Fruit fly (Drosophila melanogaster) whole organism, embryonic: ENCODE results near the gene MFS9.

Source experiments
- CG10366 ChIP-seq: fragments of 200-800 bp; sonication (Bioruptor generic); IDR thresholded peaks from 2 replicates; pipeline ENCODE4 v1.3.6; 2022; ENCODE audit warnings: missing biosample characterization, missing genetic modification characterization
- CG11085 ChIP-seq: fragments of 200-800 bp; sonication (Bioruptor generic); IDR thresholded peaks from 2 replicates; pipeline ENCODE4 v1.3.6; 2022; ENCODE audit warnings: missing biosample characterization, missing genetic modification characterization
- CG11093 ChIP-seq: fragments of 200-800 bp; sonication (Bioruptor generic); IDR thresholded peaks from 3 replicates; pipeline ENCODE4 v1.3.6; 2022; ENCODE audit warnings: missing biosample characterization, missing genetic modification characterization
- CG11696 ChIP-seq: fragments of 200-800 bp; sonication (Bioruptor generic); IDR thresholded peaks from 2 replicates; pipeline ENCODE4 v1.3.6; 2022; ENCODE audit warnings: missing biosample characterization, missing genetic modification characterization
- CG15011 ChIP-seq: fragments of 200-800 bp; sonication (Bioruptor generic); optimal IDR thresholded peaks from 3 replicates; lab custom pipeline; 2018; ENCODE audit warnings: missing biosample characterization, mild to moderate bottlenecking, missing genetic modification characterization
- CG15479 ChIP-seq: fragments of 200-800 bp; sonication (Bioruptor generic); optimal IDR thresholded peaks from 3 replicates; lab custom pipeline; 2019; ENCODE audit warnings: missing biosample characterization, mild to moderate bottlenecking, missing genetic modification characterization, moderate library complexity
- CG15601 ChIP-seq: fragments of 200-800 bp; sonication (Bioruptor generic); optimal IDR thresholded peaks from 3 replicates; lab custom pipeline; 2019; ENCODE audit warnings: missing biosample characterization, mild to moderate bottlenecking, missing genetic modification characterization, moderate library complexity
- CG17328 ChIP-seq: fragments of 200-800 bp; sonication (Bioruptor generic); IDR thresholded peaks from 2 replicates; pipeline ENCODE4 v1.3.6; 2022; ENCODE audit warnings: missing biosample characterization, missing genetic modification characterization
- CG17912 ChIP-seq: fragments of 200-800 bp; sonication (Bioruptor generic); optimal IDR thresholded peaks from 2 replicates; lab custom pipeline; 2018; ENCODE audit warnings: missing biosample characterization, mild to moderate bottlenecking, missing genetic modification characterization
- CG18476 ChIP-seq: fragments of 200-800 bp; sonication (Bioruptor generic); optimal IDR thresholded peaks from 2 replicates; lab custom pipeline; 2016; ENCODE audit warnings: missing biosample characterization, mild to moderate bottlenecking, missing genetic modification characterization
- CG2116 ChIP-seq: fragments of 200-800 bp; sonication (Bioruptor generic); optimal IDR thresholded peaks from 3 replicates; lab custom pipeline; 2018; ENCODE audit warnings: missing biosample characterization, mild to moderate bottlenecking, missing genetic modification characterization
- CG2120 ChIP-seq: fragments of 200-800 bp; sonication (Bioruptor generic); optimal IDR thresholded peaks from 3 replicates; lab custom pipeline; 2016; ENCODE audit warnings: missing biosample characterization, missing genetic modification characterization
- CG34422 ChIP-seq: fragments of 200-800 bp; sonication (Bioruptor generic); IDR thresholded peaks from 3 replicates; pipeline ENCODE4 v1.3.6; 2022; ENCODE audit warnings: missing biosample characterization, missing genetic modification characterization
- CG3995 ChIP-seq: fragments of 200-800 bp; sonication (Bioruptor generic); optimal IDR thresholded peaks from 3 replicates; lab custom pipeline; 2016; ENCODE audit warnings: missing biosample characterization, missing genetic modification characterization
- CG4404 ChIP-seq: fragments of 200-800 bp; sonication (Bioruptor generic); IDR thresholded peaks from 2 replicates; pipeline ENCODE4 v1.3.6; 2022; ENCODE audit warnings: missing biosample characterization, missing genetic modification characterization
- CG6175 ChIP-seq: fragments of 200-800 bp; sonication (Bioruptor generic); IDR thresholded peaks from 3 replicates; pipeline ENCODE4 v1.3.6; 2022; ENCODE audit warnings: missing biosample characterization, missing genetic modification characterization
- CG6813 ChIP-seq: fragments of 200-800 bp; sonication (Bioruptor generic); optimal IDR thresholded peaks from 2 replicates; lab custom pipeline; 2017; ENCODE audit warnings: missing biosample characterization, missing genetic modification characterization, mild to moderate bottlenecking, moderate library complexity, missing genetic modification reagents
- CG7928 ChIP-seq: fragments of 200-800 bp; sonication (Bioruptor generic); optimal IDR thresholded peaks from 2 replicates; lab custom pipeline; 2017; ENCODE audit warnings: missing biosample characterization, mild to moderate bottlenecking, missing genetic modification characterization
- CG9609 ChIP-seq: fragments of 200-800 bp; sonication (Bioruptor generic); optimal IDR thresholded peaks from 3 replicates; lab custom pipeline; 2016; ENCODE audit warnings: missing biosample characterization, missing genetic modification characterization
- D ChIP-seq, 2 experiments: fragments of 200-800 bp in 1 of 2; fragments of >200 bp in 1 of 2; sonication (Bioruptor generic) in 1 of 2; optimal IDR thresholded peaks; 2 replicates in 1 of 2; 3 replicates in 1 of 2; lab custom pipeline; 2017; ENCODE audit warnings: mild to moderate bottlenecking in 1 of 2, missing biosample characterization in 1 of 2, missing genetic modification characterization in 1 of 2, missing genetic modification reagents in 1 of 2
- Dfd ChIP-seq, 2 experiments: fragments of >200 bp; optimal IDR thresholded peaks; 2 replicates each; lab custom pipeline; 2017; ENCODE audit warnings: missing biosample characterization in 2 of 2, missing genetic modification characterization in 2 of 2
- Dip2 ChIP-seq: fragments of 200-800 bp; sonication (Bioruptor generic); IDR thresholded peaks from 2 replicates; pipeline ENCODE4 v1.3.6; 2022; ENCODE audit warnings: missing biosample characterization, missing genetic modification characterization
- Doc3 ChIP-seq: fragments of 200-800 bp; sonication (Bioruptor generic); IDR thresholded peaks from 3 replicates; pipeline ENCODE4 v1.3.6; 2022; ENCODE audit warnings: missing biosample characterization, missing genetic modification characterization; ENCODE audit not compliant: partially characterized antibody
- ERR ChIP-seq: fragments of 200-800 bp; sonication (Bioruptor generic); optimal IDR thresholded peaks from 2 replicates; lab custom pipeline; 2016; ENCODE audit warnings: missing biosample characterization, missing genetic modification characterization
- H2.0 ChIP-seq: fragments of 200-800 bp; sonication (Bioruptor generic); IDR thresholded peaks from 2 replicates; pipeline ENCODE4 v1.3.6; 2022; ENCODE audit warnings: missing biosample characterization, missing genetic modification characterization
- HHEX ChIP-seq: fragments of 200-800 bp; sonication (Bioruptor generic); optimal IDR thresholded peaks from 3 replicates; lab custom pipeline; 2017; ENCODE audit warnings: missing biosample characterization, mild to moderate bottlenecking, missing genetic modification characterization, missing genetic modification reagents
- Hr3 ChIP-seq: fragments of 200-800 bp; sonication (Bioruptor generic); optimal IDR thresholded peaks from 3 replicates; lab custom pipeline; 2016; ENCODE audit warnings: missing biosample characterization, missing genetic modification characterization
- Jarid2 ChIP-seq: fragments of 200-800 bp; sonication (Bioruptor generic); optimal IDR thresholded peaks from 3 replicates; lab custom pipeline; 2017; ENCODE audit warnings: mild to moderate bottlenecking, missing biosample characterization, missing genetic modification reagents, missing genetic modification characterization
- Opbp ChIP-seq: fragments of 200-800 bp; sonication (Bioruptor generic); IDR thresholded peaks from 3 replicates; pipeline ENCODE4 v1.3.6; 2022; ENCODE audit warnings: missing biosample characterization, missing genetic modification characterization; ENCODE audit not compliant: partially characterized antibody
- Rx ChIP-seq: fragments of 200-800 bp; sonication (Bioruptor generic); IDR thresholded peaks from 2 replicates; pipeline ENCODE4 v1.3.6; 2022; ENCODE audit warnings: missing biosample characterization, missing genetic modification characterization
- Trl ChIP-seq, 3 experiments: fragments of >200 bp in 2 of 3; fragments of 200-800 bp in 1 of 3; sonication (Bioruptor generic) in 1 of 3; optimal IDR thresholded peaks; 2 replicates in 1 of 3; 3 replicates in 2 of 3; lab custom pipeline; 2016 to 2017; ENCODE audit warnings: missing biosample characterization in 1 of 3, missing genetic modification characterization in 1 of 3
- ato ChIP-seq: fragments of 200-800 bp; sonication (Bioruptor generic); IDR thresholded peaks from 2 replicates; pipeline ENCODE4 v1.3.6; 2022; ENCODE audit warnings: missing biosample characterization, missing genetic modification characterization; ENCODE audit not compliant: partially characterized antibody
- ci ChIP-seq: fragments of 200-800 bp; sonication (Bioruptor generic); IDR thresholded peaks from 3 replicates; pipeline ENCODE4 v1.3.6; 2022; ENCODE audit warnings: missing biosample characterization, missing genetic modification characterization
- fd3F ChIP-seq: fragments of 200-800 bp; sonication (Bioruptor generic); optimal IDR thresholded peaks from 2 replicates; lab custom pipeline; 2018; ENCODE audit warnings: missing biosample characterization, mild to moderate bottlenecking, missing genetic modification characterization, moderate library complexity
- grau ChIP-seq: fragments of 200-800 bp; optimal IDR thresholded peaks from 3 replicates; lab custom pipeline; 2019; ENCODE audit warnings: missing biosample characterization, mild to moderate bottlenecking, missing genetic modification characterization, moderate library complexity
- h ChIP-seq: fragments of >200 bp; optimal IDR thresholded peaks from 2 replicates; lab custom pipeline; 2017
- klu ChIP-seq: fragments of 200-800 bp; sonication (Bioruptor generic); IDR thresholded peaks from 2 replicates; pipeline ENCODE4 v1.3.6; 2022; ENCODE audit warnings: missing biosample characterization, missing genetic modification characterization
- knrl ChIP-seq: fragments of 200-800 bp; sonication (Bioruptor generic); IDR thresholded peaks from 3 replicates; pipeline ENCODE4 v1.3.6; 2022; ENCODE audit warnings: missing biosample characterization, missing genetic modification characterization; ENCODE audit not compliant: partially characterized antibody
- lola ChIP-seq, 3 experiments: fragments of >200 bp in 2 of 3; fragments of 200-800 bp in 1 of 3; sonication (Bioruptor generic) in 1 of 3; optimal IDR thresholded peaks; 2 replicates each; lab custom pipeline; 2017 to 2019; ENCODE audit warnings: missing biosample characterization in 3 of 3, missing genetic modification characterization in 3 of 3, mild to moderate bottlenecking in 1 of 3, moderate library complexity in 1 of 3
- mam ChIP-seq: fragments of 200-800 bp; sonication (Bioruptor generic); optimal IDR thresholded peaks from 3 replicates; lab custom pipeline; 2016; ENCODE audit warnings: missing biosample characterization, missing genetic modification characterization
- p53 ChIP-seq: fragments of 200-800 bp; sonication (Bioruptor generic); optimal IDR thresholded peaks from 2 replicates; lab custom pipeline; 2016; ENCODE audit warnings: missing biosample characterization, missing genetic modification characterization
- pzg ChIP-seq: fragments of 200-800 bp; sonication (Bioruptor generic); optimal IDR thresholded peaks from 3 replicates; lab custom pipeline; 2018; ENCODE audit warnings: missing biosample characterization, mild to moderate bottlenecking, missing genetic modification characterization, moderate library complexity
- sd ChIP-seq: fragments of 200-800 bp; sonication (Bioruptor generic); optimal IDR thresholded peaks from 3 replicates; lab custom pipeline; 2018; ENCODE audit warnings: missing biosample characterization, mild to moderate bottlenecking, missing genetic modification characterization, moderate library complexity
- shn ChIP-seq: fragments of 200-800 bp; sonication (Bioruptor generic); optimal IDR thresholded peaks from 3 replicates; lab custom pipeline; 2016; ENCODE audit warnings: missing biosample characterization, missing genetic modification characterization
- sima ChIP-seq: fragments of 200-800 bp; sonication (Bioruptor generic); optimal IDR thresholded peaks from 2 replicates; lab custom pipeline; 2016; ENCODE audit warnings: missing biosample characterization, missing genetic modification characterization
- stc ChIP-seq: fragments of 200-800 bp; sonication (Bioruptor generic); IDR thresholded peaks from 2 replicates; pipeline ENCODE4 v1.3.6; 2022; ENCODE audit warnings: missing biosample characterization, missing genetic modification characterization
- sug ChIP-seq: fragments of 200-800 bp; optimal IDR thresholded peaks from 2 replicates; lab custom pipeline; 2019; ENCODE audit warnings: missing biosample characterization, mild to moderate bottlenecking, missing genetic modification characterization, moderate library complexity
- toy ChIP-seq: fragments of 200-800 bp; sonication (Bioruptor generic); IDR thresholded peaks from 2 replicates; pipeline ENCODE4 v1.3.6; 2022; ENCODE audit warnings: missing biosample characterization, missing genetic modification characterization
- tup ChIP-seq: fragments of 200-800 bp; sonication (Bioruptor generic); optimal IDR thresholded peaks from 2 replicates; lab custom pipeline; 2016; ENCODE audit warnings: missing biosample characterization, mild to moderate bottlenecking, missing genetic modification characterization, moderate library complexity
- twi ChIP-seq: fragments of 200-800 bp; optimal IDR thresholded peaks from 2 replicates; lab custom pipeline; 2019; ENCODE audit warnings: missing biosample characterization, mild to moderate bottlenecking, missing genetic modification characterization, moderate library complexity

Gene MFS9

DNA sequence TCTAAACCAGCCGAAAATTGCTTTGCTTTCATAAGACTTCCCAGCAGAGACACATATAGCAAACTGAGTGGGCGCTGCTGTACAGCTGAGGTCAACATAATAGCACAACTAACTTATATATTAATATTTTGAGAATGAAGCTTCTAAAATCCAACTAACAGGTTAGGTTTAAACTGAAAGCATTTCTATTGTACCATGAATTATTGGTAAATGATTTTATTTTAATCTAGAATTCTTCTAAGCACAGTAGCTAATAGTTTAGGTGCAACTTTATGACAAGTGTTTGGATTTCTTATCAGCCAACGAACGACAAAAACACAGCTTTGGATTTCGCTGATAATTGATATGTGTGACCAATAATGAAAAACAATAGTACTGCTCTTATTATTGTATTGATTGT lies 42.8 kb upstream of the MFS9 start (continued):
- TF ChIP-seq grau (tag; lab: Kevin White, UChicago) (peak; percentile 36), knrl (no peak), mam (GFP tag; lab: Kevin White, UChicago) (peak; percentile 61), Hr3 (no peak), Opbp (no peak), CG17912 (no peak), CG2120 (GFP tag; lab: Kevin White, UChicago) (no peak), Dip2 (GFP tag; lab: Robert Waterston, UW) (no peak), ERR (GFP tag; lab: Kevin White, UChicago) (no peak), Dfd (GFP tag; optimal IDR thresholded peaks at IDR 0.05; lab: Kevin White, UChicago) (no peak), CG6813 (GFP tag; lab: Kevin White, UChicago) (peak; percentile 23), sima (GFP tag; lab: Kevin White, UChicago) (no peak), tup (GFP tag; lab: Kevin White, UChicago) (peak; percentile 11), CG11085 (no peak), fd3F (GFP tag; lab: Kevin White, UChicago) (no peak), CG2116 (no peak), HHEX (GFP tag; lab: Kevin White, UChicago) (peak; percentile 54), stc (peak; percentile 77), Doc3 (GFP tag; lab: Robert Waterston, UW) (no peak), h (lab: Kevin White, UChicago) (no peak), sd (no peak), Jarid2 (GFP tag; lab: Kevin White, UChicago) (no peak), ato (GFP tag; lab: Robert Waterston, UW) (no peak), CG4404 (GFP tag; lab: Robert Waterston, UW) (no peak), CG11093 (GFP tag; lab: Robert Waterston, UW) (peak; percentile 38; the same call in 1 of the 3 replicates), klu (peak; percentile 34; the same call in 1 of the 2 replicates), CG11696 (GFP tag; lab: Robert Waterston, UW) (peak; percentile 95), Rx (GFP tag; lab: Robert Waterston, UW) (no peak), CG6175 (GFP tag; lab: Robert Waterston, UW) (no peak), CG15011 (no peak), twi (tag; lab: Kevin White, UChicago) (no peak), CG3995 (GFP tag; lab: Kevin White, UChicago) (no peak), CG7928 (GFP tag; lab: Kevin White, UChicago) (no peak), D (optimal IDR thresholded peaks at IDR 0.05; lab: Kevin White, UChicago) (no peak), D (GFP tag; optimal IDR thresholded peaks at IDR 0.05; lab: Kevin White, UChicago) (peak; percentile 40), sug (peak; percentile 85), CG15601 (tag; lab: Kevin White, UChicago) (no peak), CG15479 (GFP tag; lab: Kevin White, UChicago) (no peak), p53 (no peak), ci (GFP tag; lab: Robert Waterston, UW) (no peak), CG17328 (GFP tag; lab: Robert Waterston, UW) (no peak), toy (GFP tag; lab: Robert Waterston, UW) (peak; percentile 40; the same call in 1 of the 2 replicates), shn (GFP tag; lab: Kevin White, UChicago) (no peak), pzg (GFP tag; lab: Kevin White, UChicago) (no peak), CG10366 (GFP tag; lab: Robert Waterston, UW) (no peak), CG9609 (GFP tag; lab: Kevin White, UChicago) (no peak), Trl (optimal IDR thresholded peaks at IDR 0.05; lab: Kevin White, UChicago) (no peak), Trl (GFP tag; optimal IDR thresholded peaks at IDR 0.05; lab: Kevin White, UChicago) (peak; percentile 16), CG34422 (GFP tag; lab: Robert Waterston, UW) (0 out of 3 replicates have a peak, but pooled peaks have one; percentile 56), H2.0 (GFP tag; lab: Robert Waterston, UW) (no peak), CG18476 (GFP tag; lab: Kevin White, UChicago) (peak; percentile 5), lola (GFP tag; optimal IDR thresholded peaks at IDR 0.05; lab: Kevin White, UChicago) (no peak)
